Fruit fly (Drosophila melanogaster) whole organism, embryonic: Measurements from ENCODE around the gene CG5968.
A peak's percentile ranks its signal among the peaks of the same experiment; 100 is the strongest.

Source experiments
- Abd-B ChIP-seq: fragments of 200-800 bp; sonication (Bioruptor generic); optimal IDR thresholded peaks from 2 replicates; lab custom pipeline; 2018; ENCODE audit warnings: missing biosample characterization, mild to moderate bottlenecking, missing genetic modification characterization, moderate library complexity
- Ada2b ChIP-seq: fragments of 200-800 bp; sonication (Bioruptor generic); IDR thresholded peaks from 2 replicates; pipeline ENCODE4 v1.3.6; 2022; ENCODE audit warnings: missing biosample characterization, missing genetic modification characterization
- CG10274 ChIP-seq: fragments of 200-800 bp; sonication (Bioruptor generic); optimal IDR thresholded peaks from 3 replicates; lab custom pipeline; 2017; ENCODE audit warnings: missing biosample characterization, mild to moderate bottlenecking, missing genetic modification characterization
- CG11695 ChIP-seq: fragments of 200-800 bp; sonication (Bioruptor generic); IDR thresholded peaks from 3 replicates; pipeline ENCODE4 v1.3.6; 2022; ENCODE audit warnings: missing biosample characterization, missing genetic modification characterization
- CG12104 ChIP-seq: fragments of 200-800 bp; sonication (Bioruptor generic); optimal IDR thresholded peaks from 3 replicates; lab custom pipeline; 2016; ENCODE audit warnings: missing biosample characterization, missing genetic modification characterization
- CG12391 ChIP-seq: fragments of 200-800 bp; sonication (Bioruptor generic); optimal IDR thresholded peaks from 3 replicates; lab custom pipeline; 2018; ENCODE audit warnings: missing biosample characterization, mild to moderate bottlenecking, missing genetic modification characterization, moderate library complexity
- CG12942 ChIP-seq: fragments of 200-800 bp; sonication (Bioruptor generic); optimal IDR thresholded peaks from 3 replicates; lab custom pipeline; 2016; ENCODE audit warnings: missing biosample characterization, missing genetic modification characterization
- CG1602 ChIP-seq: fragments of 200-800 bp; sonication (Bioruptor generic); optimal IDR thresholded peaks from 3 replicates; lab custom pipeline; 2016; ENCODE audit warnings: missing biosample characterization, missing genetic modification characterization
- CG17328 ChIP-seq: fragments of 200-800 bp; sonication (Bioruptor generic); IDR thresholded peaks from 2 replicates; pipeline ENCODE4 v1.3.6; 2022; ENCODE audit warnings: missing biosample characterization, missing genetic modification characterization
- CG17361 ChIP-seq: fragments of 200-800 bp; sonication (Bioruptor generic); IDR thresholded peaks from 3 replicates; pipeline ENCODE4 v1.3.6; 2022; ENCODE audit warnings: missing biosample characterization, missing genetic modification characterization
- CG3065 ChIP-seq: fragments of 200-800 bp; sonication (Bioruptor generic); optimal IDR thresholded peaks from 2 replicates; lab custom pipeline; 2016; ENCODE audit warnings: missing biosample characterization, missing genetic modification characterization
- CG34224 ChIP-seq: fragments of 200-800 bp; sonication (Bioruptor generic); IDR thresholded peaks from 3 replicates; pipeline ENCODE4 v1.3.6; 2022; ENCODE audit warnings: missing biosample characterization, missing genetic modification characterization; ENCODE audit not compliant: partially characterized antibody
- CG43689 ChIP-seq: fragments of 200-800 bp; sonication (Bioruptor generic); IDR thresholded peaks from 2 replicates; pipeline ENCODE4 v1.3.6; 2022; ENCODE audit warnings: missing biosample characterization, missing genetic modification characterization
- CG4730 ChIP-seq: fragments of 200-800 bp; sonication (Bioruptor generic); IDR thresholded peaks from 2 replicates; pipeline ENCODE4 v1.3.6; 2022; ENCODE audit warnings: missing biosample characterization, missing genetic modification characterization
- CG5953 ChIP-seq: fragments of 200-800 bp; sonication (Bioruptor generic); IDR thresholded peaks from 2 replicates; pipeline ENCODE4 v1.3.6; 2022; ENCODE audit warnings: missing biosample characterization, missing genetic modification characterization
- CG6175 ChIP-seq: fragments of 200-800 bp; sonication (Bioruptor generic); IDR thresholded peaks from 3 replicates; pipeline ENCODE4 v1.3.6; 2022; ENCODE audit warnings: missing biosample characterization, missing genetic modification characterization
- CG6654 ChIP-seq: fragments of 200-800 bp; sonication (Bioruptor generic); optimal IDR thresholded peaks from 2 replicates; lab custom pipeline; 2017; ENCODE audit warnings: missing biosample characterization, mild to moderate bottlenecking, missing genetic modification characterization
- CG7963 ChIP-seq: fragments of 200-800 bp; sonication (Bioruptor generic); IDR thresholded peaks from 3 replicates; pipeline ENCODE4 v1.3.6; 2022; ENCODE audit warnings: missing biosample characterization, missing genetic modification characterization; ENCODE audit not compliant: partially characterized antibody
- CG7987 ChIP-seq: fragments of 200-800 bp; sonication (Bioruptor generic); optimal IDR thresholded peaks from 2 replicates; lab custom pipeline; 2018; ENCODE audit warnings: missing biosample characterization, mild to moderate bottlenecking, missing genetic modification characterization, moderate library complexity
- CTCF ChIP-seq: fragments of 200-800 bp; sonication (Bioruptor generic); optimal IDR thresholded peaks from 2 replicates; lab custom pipeline; 2017; ENCODE audit warnings: missing biosample characterization, mild to moderate bottlenecking, missing genetic modification characterization, moderate library complexity
- Chrac-16 ChIP-seq: fragments of 200-800 bp; sonication (Bioruptor generic); optimal IDR thresholded peaks from 3 replicates; lab custom pipeline; 2016; ENCODE audit warnings: missing biosample characterization, missing genetic modification characterization
- D ChIP-seq, 2 experiments: fragments of 200-800 bp in 1 of 2; fragments of >200 bp in 1 of 2; sonication (Bioruptor generic) in 1 of 2; optimal IDR thresholded peaks; 2 replicates in 1 of 2; 3 replicates in 1 of 2; lab custom pipeline; 2017; ENCODE audit warnings: mild to moderate bottlenecking in 1 of 2, missing biosample characterization in 1 of 2, missing genetic modification characterization in 1 of 2, missing genetic modification reagents in 1 of 2
- Dp ChIP-seq: fragments of 200-800 bp; sonication (Bioruptor generic); optimal IDR thresholded peaks from 2 replicates; lab custom pipeline; 2018; ENCODE audit warnings: missing biosample characterization, mild to moderate bottlenecking, missing genetic modification characterization, moderate library complexity
- ERR ChIP-seq: fragments of 200-800 bp; sonication (Bioruptor generic); optimal IDR thresholded peaks from 2 replicates; lab custom pipeline; 2016; ENCODE audit warnings: missing biosample characterization, missing genetic modification characterization
- HLH4C ChIP-seq: fragments of 200-800 bp; sonication (Bioruptor generic); IDR thresholded peaks from 3 replicates; pipeline ENCODE4 v1.3.6; 2022; ENCODE audit warnings: missing biosample characterization, missing genetic modification characterization; ENCODE audit not compliant: partially characterized antibody
- HLH54F ChIP-seq: fragments of 200-800 bp; sonication (Bioruptor generic); optimal IDR thresholded peaks from 3 replicates; lab custom pipeline; 2016; ENCODE audit warnings: missing biosample characterization, missing genetic modification characterization
- Hr39 ChIP-seq: fragments of >200 bp; optimal IDR thresholded peaks from 2 replicates; lab custom pipeline; 2017
- Myb ChIP-seq: fragments of 200-800 bp; sonication (Bioruptor generic); optimal IDR thresholded peaks from 2 replicates; lab custom pipeline; 2016; ENCODE audit warnings: missing biosample characterization, missing genetic modification characterization
- Nf-YC ChIP-seq: fragments of 200-800 bp; optimal IDR thresholded peaks from 3 replicates; lab custom pipeline; 2019; ENCODE audit warnings: missing biosample characterization, mild to moderate bottlenecking, missing genetic modification characterization, moderate library complexity
- Pdp1 ChIP-seq, 2 experiments: fragments of 200-800 bp; sonication (Bioruptor generic); optimal IDR thresholded peaks; 3 replicates each; lab custom pipeline; 2016; ENCODE audit warnings: missing biosample characterization in 2 of 2, missing genetic modification characterization in 2 of 2, mild to moderate bottlenecking in 1 of 2, moderate library complexity in 1 of 2
- ac ChIP-seq: fragments of 200-800 bp; sonication (Bioruptor generic); optimal IDR thresholded peaks from 3 replicates; lab custom pipeline; 2017; ENCODE audit warnings: missing biosample characterization, mild to moderate bottlenecking, missing genetic modification characterization
- bcd ChIP-seq: fragments of 200-800 bp; sonication (Bioruptor generic); optimal IDR thresholded peaks from 2 replicates; lab custom pipeline; 2017; ENCODE audit warnings: missing biosample characterization, mild to moderate bottlenecking, missing genetic modification characterization
- dan ChIP-seq: fragments of 200-800 bp; sonication (Bioruptor generic); IDR thresholded peaks from 2 replicates; pipeline ENCODE4 v1.3.6; 2022; ENCODE audit warnings: missing biosample characterization, missing genetic modification characterization
- danr ChIP-seq: fragments of 200-800 bp; sonication (Bioruptor generic); IDR thresholded peaks from 2 replicates; pipeline ENCODE4 v1.3.6; 2022; ENCODE audit warnings: missing biosample characterization, missing genetic modification characterization
- esg ChIP-seq: fragments of 200-800 bp; sonication (Bioruptor generic); conservative IDR thresholded peaks from 2 replicates; pipeline ENCODE4 v1.3.6; 2022; ENCODE audit warnings: missing biosample characterization, missing genetic modification characterization
- gcm2 ChIP-seq: fragments of 200-800 bp; sonication (Bioruptor generic); optimal IDR thresholded peaks from 2 replicates; lab custom pipeline; 2016; ENCODE audit warnings: missing biosample characterization, missing genetic modification characterization
- gt ChIP-seq: fragments of 200-800 bp; sonication (Bioruptor generic); IDR thresholded peaks from 2 replicates; pipeline ENCODE4 v1.3.6; 2022; ENCODE audit warnings: missing biosample characterization, missing genetic modification characterization
- jigr1 ChIP-seq: fragments of 200-800 bp; sonication (Bioruptor generic); IDR thresholded peaks from 3 replicates; pipeline ENCODE4 v1.3.6; 2022; ENCODE audit warnings: missing biosample characterization, missing genetic modification characterization
- lbe ChIP-seq: fragments of 200-800 bp; sonication (Bioruptor generic); optimal IDR thresholded peaks from 2 replicates; lab custom pipeline; 2016; ENCODE audit warnings: missing biosample characterization, mild to moderate bottlenecking, missing genetic modification characterization
- nau ChIP-seq: fragments of 200-800 bp; sonication (Bioruptor generic); optimal IDR thresholded peaks from 3 replicates; lab custom pipeline; 2017; ENCODE audit warnings: missing biosample characterization, mild to moderate bottlenecking, missing genetic modification characterization, missing genetic modification reagents
- nerfin-2 ChIP-seq: fragments of 200-800 bp; sonication (Bioruptor generic); IDR thresholded peaks from 2 replicates; pipeline ENCODE4 v1.3.6; 2022; ENCODE audit warnings: missing biosample characterization, missing genetic modification characterization; ENCODE audit not compliant: partially characterized antibody
- org-1 ChIP-seq: fragments of 200-800 bp; sonication (Bioruptor generic); optimal IDR thresholded peaks from 2 replicates; lab custom pipeline; 2017; ENCODE audit warnings: missing biosample characterization, missing genetic modification characterization
- seq ChIP-seq: fragments of 200-800 bp; sonication (Bioruptor generic); IDR thresholded peaks from 2 replicates; pipeline ENCODE4 v1.3.6; 2022; ENCODE audit warnings: missing biosample characterization, missing genetic modification characterization
- sisA ChIP-seq: fragments of 200-800 bp; sonication (Bioruptor generic); IDR thresholded peaks from 2 replicates; pipeline ENCODE4 v1.3.6; 2022; ENCODE audit warnings: missing biosample characterization, missing genetic modification characterization
- slou ChIP-seq: fragments of 200-800 bp; sonication (Bioruptor generic); optimal IDR thresholded peaks from 3 replicates; lab custom pipeline; 2016; ENCODE audit warnings: missing biosample characterization, missing genetic modification characterization
- slp2 ChIP-seq: fragments of 200-800 bp; sonication (Bioruptor generic); optimal IDR thresholded peaks from 2 replicates; lab custom pipeline; 2016; ENCODE audit warnings: missing biosample characterization, missing genetic modification characterization
- sob ChIP-seq: fragments of 200-800 bp; sonication (Bioruptor generic); IDR thresholded peaks from 2 replicates; pipeline ENCODE4 v1.3.6; 2022; ENCODE audit warnings: missing biosample characterization, missing genetic modification characterization
- sr ChIP-seq: fragments of 200-800 bp; sonication (Bioruptor generic); IDR thresholded peaks from 3 replicates; pipeline ENCODE4 v1.3.6; 2022; ENCODE audit warnings: missing biosample characterization, missing genetic modification characterization
- stwl ChIP-seq: fragments of 200-800 bp; sonication (Bioruptor generic); optimal IDR thresholded peaks from 3 replicates; lab custom pipeline; 2018; ENCODE audit warnings: missing biosample characterization, mild to moderate bottlenecking, missing genetic modification characterization, moderate library complexity
- trh ChIP-seq: fragments of 200-800 bp; sonication (Bioruptor generic); optimal IDR thresholded peaks from 2 replicates; lab custom pipeline; 2016; ENCODE audit warnings: missing biosample characterization, missing genetic modification characterization
- wdn ChIP-seq: fragments of 200-800 bp; sonication (Bioruptor generic); IDR thresholded peaks from 2 replicates; pipeline ENCODE4 v1.3.6; 2022; ENCODE audit warnings: missing biosample characterization, missing genetic modification characterization
- wor ChIP-seq: fragments of 200-800 bp; sonication (Bioruptor generic); IDR thresholded peaks from 2 replicates; pipeline ENCODE4 v1.3.6; 2022; ENCODE audit warnings: missing biosample characterization, missing genetic modification characterization

Gene CG5968

dm6 chr2L:16526015-16526518, 23.7 kb downstream of the CG5968 start (continued):
- TF ChIP-seq Myb (no peak), org-1 (peak; percentile 42), wor (GFP tag; lab: Robert Waterston, UW) (no peak), danr (GFP tag; lab: Robert Waterston, UW) (no peak), CG12391 (tag; lab: Kevin White, UChicago) (no peak), CG11695 (GFP tag; lab: Robert Waterston, UW) (peak; percentile 38; the same call in 1 of the 3 replicates), CG7987 (GFP tag; lab: Kevin White, UChicago) (peak; percentile 27), bcd (GFP tag; lab: Kevin White, UChicago) (peak; percentile 12), sr (0 out of 3 replicates have a peak, but pooled peaks have one; percentile 29), CG6175 (GFP tag; lab: Robert Waterston, UW) (peak; percentile 45; the same call in 1 of the 3 replicates), nerfin-2 (no peak), D (optimal IDR thresholded peaks at IDR 0.05; lab: Kevin White, UChicago) (no peak), D (GFP tag; optimal IDR thresholded peaks at IDR 0.05; lab: Kevin White, UChicago) (no peak), CG3065 (GFP tag; lab: Kevin White, UChicago) (no peak), slou (no peak), CG17328 (GFP tag; lab: Robert Waterston, UW) (no peak), Nf-YC (tag; lab: Kevin White, UChicago) (peak; percentile 67), jigr1 (GFP tag; lab: Robert Waterston, UW) (no peak), trh (GFP tag; lab: Kevin White, UChicago) (no peak), seq (GFP tag; lab: Robert Waterston, UW) (0 out of 2 replicates have a peak, but pooled peaks have one; percentile 31), CG17361 (no peak; the same call in 2 of the 3 replicates), stwl (no peak), wdn (no peak), CG12104 (GFP tag; lab: Kevin White, UChicago) (no peak), CG10274 (GFP tag; lab: Kevin White, UChicago) (no peak), Chrac-16 (GFP tag; lab: Kevin White, UChicago) (no peak), sob (GFP tag; lab: Robert Waterston, UW) (peak; percentile 17; the same call in 1 of the 2 replicates), ac (GFP tag; lab: Kevin White, UChicago) (no peak), CG4730 (GFP tag; lab: Robert Waterston, UW) (no peak), Abd-B (GFP tag; lab: Kevin White, UChicago) (peak; percentile 64), CG12942 (GFP tag; lab: Kevin White, UChicago) (no peak), HLH4C (peak; percentile 39; the same call in 1 of the 3 replicates), lbe (GFP tag; lab: Kevin White, UChicago) (peak; percentile 70), CG1602 (GFP tag; lab: Kevin White, UChicago) (no peak), Dp (GFP tag; lab: Kevin White, UChicago) (no peak), sisA (no peak), Ada2b (0 out of 2 replicates have a peak, but pooled peaks have one; percentile 15), esg (GFP tag; lab: Robert Waterston, UW) (no peak), slp2 (GFP tag; lab: Kevin White, UChicago) (no peak), dan (GFP tag; lab: Robert Waterston, UW) (no peak), gcm2 (GFP tag; lab: Kevin White, UChicago) (no peak), nau (GFP tag; lab: Kevin White, UChicago) (peak; percentile 46), CG5953 (GFP tag; lab: Robert Waterston, UW) (no peak), CG34224 (GFP tag; lab: Robert Waterston, UW) (peak; percentile 69), Hr39 (lab: Kevin White, UChicago) (no peak), ERR (GFP tag; lab: Kevin White, UChicago) (no peak), HLH54F (GFP tag; lab: Kevin White, UChicago) (no peak), CG6654 (no peak), CTCF (GFP tag; lab: Kevin White, UChicago) (no peak), CG7963 (GFP tag; lab: Robert Waterston, UW) (no peak), Pdp1 (GFP tag; optimal IDR thresholded peaks at IDR 0.05; lab: Kevin White, UChicago) (peak in 1 of 2 experiments; percentile 27), CG43689 (GFP tag; lab: Robert Waterston, UW) (no peak), gt (GFP tag; lab: Robert Waterston, UW) (no peak)
